Fruit fly (Drosophila melanogaster): ENCODE measurements around the gene CG5916.
A peak's percentile ranks its signal among the peaks of the same experiment; 100 is the strongest.

CG5916 gene

DNA sequence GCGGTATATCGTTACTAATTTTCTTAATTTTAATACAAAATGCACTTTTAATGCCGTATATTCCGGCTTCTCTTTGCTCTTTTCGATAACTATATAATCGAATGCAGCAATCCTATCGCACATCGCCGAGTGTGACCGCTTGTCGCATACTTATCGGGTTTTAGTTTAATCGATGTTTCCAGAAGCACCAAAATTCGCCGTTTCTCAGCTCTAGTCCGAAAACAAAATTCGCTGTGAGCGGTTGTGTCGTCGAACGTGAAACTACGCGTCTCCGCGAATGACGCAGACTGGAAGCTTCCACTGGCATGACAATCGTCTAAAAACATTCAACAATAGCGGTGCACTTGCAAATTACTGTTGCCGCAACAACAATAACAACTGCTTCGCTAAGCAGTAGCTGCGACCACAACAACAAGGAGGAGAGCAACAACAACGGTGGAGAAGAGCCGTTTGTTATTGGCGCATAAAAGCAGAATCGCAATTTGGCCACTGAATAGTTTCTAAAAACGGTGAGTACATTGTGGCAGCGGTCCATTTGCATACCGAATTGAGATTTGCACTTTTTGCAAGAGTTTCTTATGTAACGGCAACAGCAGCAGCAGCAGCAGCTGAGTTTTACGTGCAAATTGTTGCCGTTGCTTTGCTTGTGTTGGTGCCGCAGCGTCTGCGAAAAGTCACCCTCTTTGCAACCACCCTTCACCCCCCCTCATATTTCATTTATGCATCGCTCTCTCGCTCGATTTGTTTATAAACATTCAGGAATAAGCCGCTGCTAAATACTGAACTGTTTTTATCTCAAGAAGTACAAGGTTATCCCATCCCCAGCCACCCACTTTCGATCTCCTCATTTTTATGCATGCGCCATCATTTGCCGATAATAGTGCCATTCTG, 40.2 kb downstream of the CG5916 start, which contains the start of gene sra (continued):
- TF ChIP-seq CG2199 (GFP tag; IDR thresholded peaks at IDR 0.05) (peak; percentile 59; the same call in 2 of the 3 replicates), Vsx1 (GFP tag; optimal IDR thresholded peaks at IDR 0.05) (no peak), CG1233 (GFP tag; optimal IDR thresholded peaks at IDR 0.05) (peak; percentile 17), Adf1 (GFP tag; IDR thresholded peaks at IDR 0.05) (peak; percentile 59; the same call in 1 of the 2 replicates), sim (GFP tag; IDR thresholded peaks at IDR 0.05) (no peak), BtbVII (GFP tag; optimal IDR thresholded peaks at IDR 0.05) (no peak), CG1602 (GFP tag; optimal IDR thresholded peaks at IDR 0.05) (no peak), CG16779 (GFP tag; IDR thresholded peaks at IDR 0.05) (peak; percentile 52; the same call in 1 of the 2 replicates), ken (GFP tag; IDR thresholded peaks at IDR 0.05) (no peak), ase (GFP tag; IDR thresholded peaks at IDR 0.05) (no peak), pan (optimal IDR thresholded peaks at IDR 0.05) (no peak), pan (GFP tag; optimal IDR thresholded peaks at IDR 0.05 in 1 of 2, IDR thresholded peaks at IDR 0.05 in 1 of 2) (no peak), caup (GFP tag; optimal IDR thresholded peaks at IDR 0.05; ENCODE audit: severe bottlenecking) (peak; percentile 33), pum (GFP tag; optimal IDR thresholded peaks at IDR 0.05) (no peak), Drgx (GFP tag; IDR thresholded peaks at IDR 0.05) (0 out of 2 replicates have a peak, but pooled peaks have one; percentile 12), Xbp1 (GFP tag; optimal IDR thresholded peaks at IDR 0.05) (peak; percentile 13), HLHmδ (GFP tag; optimal IDR thresholded peaks at IDR 0.05) (no peak), CG6689 (GFP tag; IDR thresholded peaks at IDR 0.05) (0 out of 2 replicates have a peak, but pooled peaks have one; percentile 12), gfzf (GFP tag; optimal IDR thresholded peaks at IDR 0.05) (peak; percentile 57), H15 (GFP tag; IDR thresholded peaks at IDR 0.05) (no peak), hth (optimal IDR thresholded peaks at IDR 0.05) (no peak), her (GFP tag; optimal IDR thresholded peaks at IDR 0.05) (peak; percentile 61), CG8290 (GFP tag; optimal IDR thresholded peaks at IDR 0.05) (peak; percentile 3), CG8290 (tag; optimal IDR thresholded peaks at IDR 0.05) (peak in 1 of 2 experiments; percentile 80), CG12391 (tag; optimal IDR thresholded peaks at IDR 0.05) (peak; percentile 20), br (optimal IDR thresholded peaks at IDR 0.05) (no peak), lab (GFP tag; optimal IDR thresholded peaks at IDR 0.05) (peak; percentile 45), CG8924 (tag; optimal IDR thresholded peaks at IDR 0.05) (peak; percentile 30), bsh (GFP tag; optimal IDR thresholded peaks at IDR 0.05) (no peak), D19B (GFP tag; optimal IDR thresholded peaks at IDR 0.05) (no peak), ara (GFP tag; IDR thresholded peaks at IDR 0.05) (no peak), HLH3B (GFP tag; IDR thresholded peaks at IDR 0.05) (peak; percentile 15; the same call in 1 of the 2 replicates), sens-2 (GFP tag; IDR thresholded peaks at IDR 0.05) (no peak), Hr39 (optimal IDR thresholded peaks at IDR 0.05) (no peak), Chrac-16 (GFP tag; optimal IDR thresholded peaks at IDR 0.05) (no peak), CG13424 (tag; optimal IDR thresholded peaks at IDR 0.05) (peak; percentile 29), p53 (GFP tag; optimal IDR thresholded peaks at IDR 0.05) (peak; percentile 71), CG10462 (GFP tag; optimal IDR thresholded peaks at IDR 0.05) (no peak), CG9215 (GFP tag; IDR thresholded peaks at IDR 0.05) (no peak), CG17802 (tag; optimal IDR thresholded peaks at IDR 0.05) (no peak), CG34422 (GFP tag; IDR thresholded peaks at IDR 0.05) (peak; percentile 75; the same call in 1 of the 3 replicates), CG2889 (GFP tag; IDR thresholded peaks at IDR 0.05) (no peak), CG13296 (GFP tag; optimal IDR thresholded peaks at IDR 0.05) (peak; percentile 1), Gug (GFP tag; IDR thresholded peaks at IDR 0.05) (0 out of 4 replicates have a peak, but pooled peaks have one; percentile 7), exex (tag; optimal IDR thresholded peaks at IDR 0.05) (no peak), vnd (GFP tag; IDR thresholded peaks at IDR 0.05; ENCODE audit: partially characterized antibody) (peak; percentile 95), twi (tag; optimal IDR thresholded peaks at IDR 0.05) (no peak), sens (GFP tag) (peak; percentile 85), CG42726 (GFP tag; IDR thresholded peaks at IDR 0.05; ENCODE audit: partially characterized antibody) (peak; percentile 96), wor (GFP tag; IDR thresholded peaks at IDR 0.05) (no peak), ftz-f1 (GFP tag; optimal IDR thresholded peaks at IDR 0.05) (no peak)
